Fruit fly (Drosophila melanogaster) Kc167 (cell line): ENCODE measurements around the gene GckIII.

Experiments
- Myc ChIP-seq: fragments of >200 bp; optimal IDR thresholded peaks from 2 replicates; lab custom pipeline; 2017; ENCODE audit warnings: missing external identifiers
- Sin3A ChIP-seq: fragments of >200 bp; optimal IDR thresholded peaks from 2 replicates; lab custom pipeline; 2018; ENCODE audit warnings: missing external identifiers
- h ChIP-seq: fragments of >200 bp; optimal IDR thresholded peaks from 3 replicates; lab custom pipeline; 2018; ENCODE audit warnings: missing external identifiers
- insv ChIP-seq: fragments of >200 bp; optimal IDR thresholded peaks from 3 replicates; lab custom pipeline; 2018; ENCODE audit warnings: missing external identifiers
- psq ChIP-seq: fragments of >200 bp; optimal IDR thresholded peaks from 2 replicates; lab custom pipeline; 2017; ENCODE audit warnings: missing external identifiers
- ttk ChIP-seq: sonication (Bioruptor generic); optimal IDR thresholded peaks from 2 replicates; lab custom pipeline; 2017; ENCODE audit warnings: missing external identifiers

The GckIII gene

dm6 chr3R:17125339-17126044 lies 40.2 kb downstream of the GckIII start, which contains the start of gene cher:
Gene cher, minus strand, starts transcription at chr3R:17125389.
- no peak for TF ChIP-seq ttk
- TF ChIP-seq Sin3A = no peak
- no peak for TF ChIP-seq psq (lab: Kevin White, UChicago)

DNA sequence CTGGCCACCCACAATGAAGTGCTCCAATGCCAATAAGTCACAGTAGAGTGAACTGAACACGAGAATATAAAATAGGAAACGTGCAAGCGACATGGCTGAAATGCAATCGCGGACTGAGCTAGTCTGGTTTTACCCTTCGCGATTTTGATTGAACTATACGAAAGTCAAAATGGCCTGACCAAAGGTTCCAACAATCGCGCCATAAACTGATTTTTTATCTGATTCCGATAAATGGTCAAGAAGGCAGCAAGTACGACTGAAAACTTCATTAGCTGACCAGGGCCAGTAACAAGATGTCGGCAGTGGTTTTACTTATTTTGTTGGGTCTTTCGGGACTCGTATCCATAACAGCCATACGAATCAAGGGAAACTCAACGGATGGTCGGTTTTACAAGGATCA lies 41.5 kb downstream of the GckIII start, which contains the start of the genes CG17477 and CG31269:
TSS of gene CG17477 (minus strand) at position 101 of the 400 bp plus-strand sequence.
TSS of gene CG31269 (plus strand) at position 289 of the 400 bp plus-strand sequence.
- TF ChIP-seq insv (lab: Kevin White, UChicago) (no peak), Sin3A (no peak), psq (lab: Kevin White, UChicago) (no peak), h (lab: Kevin White, UChicago) (no peak), ttk (no peak), Myc (lab: Kevin White, UChicago) (no peak)

dm6 chr3R:17127912-17128311 lies 42.6 kb downstream of the GckIII start, which contains the start of gene CG31265:
Gene CG31265, plus strand, starts transcription at chr3R:17128212.
- TF ChIP-seq Myc (lab: Kevin White, UChicago) (no peak), insv (lab: Kevin White, UChicago) (no peak), ttk (no peak), Sin3A (no peak), psq (lab: Kevin White, UChicago) (no peak), h (lab: Kevin White, UChicago) (no peak)

dm6 chr3R:17130326-17130725 lies 45.0 kb downstream of the GckIII start, which contains the start of gene CG17475:
Gene CG17475, minus strand, starts transcription at chr3R:17130426.
- no peak for TF ChIP-seq h (lab: Kevin White, UChicago)
- TF ChIP-seq insv (lab: Kevin White, UChicago) = no peak
- TF ChIP-seq Myc (lab: Kevin White, UChicago) = no peak
- no peak for TF ChIP-seq Sin3A
- no peak for TF ChIP-seq psq (lab: Kevin White, UChicago)
- TF ChIP-seq ttk = no peak

DNA sequence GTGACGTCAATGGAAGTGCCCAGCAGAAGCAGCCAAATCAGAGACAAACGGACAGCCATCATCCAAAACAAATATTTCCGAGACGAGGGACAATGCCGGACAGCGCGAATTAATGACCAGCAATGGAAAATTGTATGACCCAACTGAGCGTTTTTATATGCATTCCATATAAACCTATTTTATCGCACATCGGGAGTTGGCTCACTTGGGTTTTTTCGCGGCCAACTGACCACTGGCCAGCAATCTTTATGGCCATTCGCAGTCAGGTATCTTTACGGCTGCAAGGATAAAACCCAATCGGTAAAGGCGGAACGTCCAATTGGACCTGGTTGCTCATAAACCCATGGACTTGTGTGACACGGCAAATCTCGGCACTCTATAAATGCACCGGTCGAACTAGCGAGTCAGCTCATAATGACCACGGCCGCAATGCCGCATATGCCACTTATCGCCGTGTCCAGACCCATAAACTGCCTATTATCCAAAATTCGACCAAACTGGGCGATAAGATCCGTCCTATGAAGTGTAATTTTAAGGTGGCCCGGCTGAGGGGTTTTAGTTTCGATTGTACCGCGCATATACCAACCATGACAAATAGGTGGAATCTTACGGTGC lies 46.9 kb downstream of the GckIII start, which contains the start of the genes CG4053 and CG31266:
TSS of gene CG4053 (minus strand) at position 101 of the 615 bp plus-strand sequence.
TSS of gene CG31266 (plus strand) at position 565 of the 615 bp plus-strand sequence.
- TF ChIP-seq Myc (lab: Kevin White, UChicago) (no peak), insv (lab: Kevin White, UChicago) (no peak), h (lab: Kevin White, UChicago) (no peak), Sin3A (no peak), ttk (no peak), psq (lab: Kevin White, UChicago) (no peak)

DNA sequence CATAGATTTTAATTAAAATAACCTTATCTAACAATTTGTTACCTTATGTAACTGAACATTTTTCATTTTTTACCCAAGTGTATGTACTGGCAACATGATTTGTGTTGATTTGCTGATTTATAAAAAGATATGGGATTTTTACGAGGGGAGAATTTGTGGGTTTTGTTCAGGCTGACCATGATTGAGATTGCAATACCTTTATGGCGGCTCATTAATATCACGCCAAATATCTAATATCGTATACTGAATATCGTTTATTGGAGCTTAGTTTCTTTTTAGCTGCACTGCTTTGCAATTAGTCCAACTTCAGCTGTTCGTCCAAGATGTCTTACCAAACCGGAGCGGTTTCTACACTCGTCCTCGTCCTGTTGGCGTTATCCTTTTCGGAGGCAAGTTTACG lies 48.6 kb downstream of the GckIII start, which contains the start of gene CG31267:
TSS of gene CG31267 (plus strand) at position 301 of the 400 bp plus-strand sequence.
- TF ChIP-seq psq (lab: Kevin White, UChicago) (no peak), ttk (no peak)

- no peak for TF ChIP-seq Sin3A
- TF ChIP-seq Myc (lab: Kevin White, UChicago) = no peak
Observed at dm6 chr3R:17135747-17136146, 50.4 kb downstream of the GckIII start, which contains the start of gene CG5246. Gene CG5246, plus strand, starts transcription at chr3R:17136111.
